Fruit fly (Drosophila melanogaster) whole organism, wandering third instar larva: Measurements from ENCODE around the gene CG17141.

Source experiments
- Abd-B ChIP-seq: fragments of >200 bp; optimal IDR thresholded peaks from 2 replicates; lab custom pipeline; 2017; ENCODE audit warnings: missing biosample characterization, missing genetic modification characterization
- CG9705 ChIP-seq: fragments of 200-800 bp; sonication (Bioruptor generic); optimal IDR thresholded peaks from 2 replicates; lab custom pipeline; 2018; ENCODE audit warnings: missing biosample characterization, mild to moderate bottlenecking, missing genetic modification characterization
- Dfd ChIP-seq: fragments of >200 bp; optimal IDR thresholded peaks from 2 replicates; lab custom pipeline; 2017; ENCODE audit warnings: missing biosample characterization, missing genetic modification characterization
- Dif ChIP-seq: fragments of 200-275, 200-300 bp; sonication (Bioruptor generic); optimal IDR thresholded peaks from 2 replicates; lab custom pipeline; 2018; ENCODE audit warnings: missing biosample characterization, missing genetic modification characterization; ENCODE audit not compliant: partially characterized antibody
- GATAd ChIP-seq: sonication (Bioruptor generic); optimal IDR thresholded peaks from 2 replicates; lab custom pipeline; 2016; ENCODE audit warnings: missing biosample characterization, missing genetic modification characterization
- HLH106 ChIP-seq: fragments of 200-800 bp; optimal IDR thresholded peaks from 3 replicates; lab custom pipeline; 2019; ENCODE audit warnings: missing biosample characterization, mild to moderate bottlenecking, missing genetic modification characterization, moderate library complexity
- Hnf4 ChIP-seq: fragments of 200-800 bp; sonication (Bioruptor generic); optimal IDR thresholded peaks from 2 replicates; lab custom pipeline; 2016; ENCODE audit warnings: missing biosample characterization, mild to moderate bottlenecking, missing genetic modification characterization
- Hr78 ChIP-seq: fragments of >200 bp; optimal IDR thresholded peaks from 2 replicates; lab custom pipeline; 2017; ENCODE audit warnings: missing biosample characterization, missing genetic modification characterization
- Hr83 ChIP-seq: fragments of 200-300 bp; sonication (Bioruptor generic); optimal IDR thresholded peaks from 2 replicates; lab custom pipeline; 2016; ENCODE audit warnings: missing biosample characterization, mild to moderate bottlenecking, missing genetic modification characterization, moderate library complexity; ENCODE audit not compliant: poor library complexity, severe bottlenecking
- N ChIP-seq: fragments of >200 bp; optimal IDR thresholded peaks from 2 replicates; lab custom pipeline; 2018; ENCODE audit warnings: missing biosample characterization, missing external identifiers, missing genetic modification characterization
- Rel ChIP-seq, 2 experiments: fragments of 200-800 bp; sonication (Bioruptor generic) in 1 of 2; optimal IDR thresholded peaks; 2 replicates in 1 of 2; 3 replicates in 1 of 2; lab custom pipeline; 2016 to 2019; ENCODE audit warnings: mild to moderate bottlenecking in 2 of 2, missing biosample characterization in 2 of 2, missing genetic modification characterization in 2 of 2, moderate library complexity in 1 of 2
- Sp1 ChIP-seq: fragments of 200-800 bp; sonication (Bioruptor generic); optimal IDR thresholded peaks from 3 replicates; lab custom pipeline; 2019; ENCODE audit warnings: missing biosample characterization, mild to moderate bottlenecking, missing genetic modification characterization, moderate library complexity
- Vsx2 ChIP-seq: fragments of 200-300, 225-300 bp; sonication (Bioruptor generic); optimal IDR thresholded peaks from 2 replicates; lab custom pipeline; 2018; ENCODE audit warnings: missing biosample characterization, missing genetic modification characterization; ENCODE audit not compliant: partially characterized antibody
- br ChIP-seq: fragments of 200-800 bp; sonication (Bioruptor generic); optimal IDR thresholded peaks from 2 replicates; lab custom pipeline; 2016; ENCODE audit warnings: missing biosample characterization, missing genetic modification characterization
- brk ChIP-seq: fragments of 200-800 bp; sonication (Bioruptor generic); optimal IDR thresholded peaks from 2 replicates; lab custom pipeline; 2016; ENCODE audit warnings: missing biosample characterization, mild to moderate bottlenecking, missing genetic modification characterization
- dl ChIP-seq, 2 experiments: fragments of 175-275, 200-275 bp in 1 of 2; fragments of 200-275 bp in 1 of 2; sonication (Bioruptor generic); optimal IDR thresholded peaks; lab custom pipeline; 2018; ENCODE audit warnings: mild to moderate bottlenecking in 2 of 2, missing biosample characterization in 2 of 2, missing genetic modification characterization in 2 of 2, moderate library complexity in 2 of 2; ENCODE audit not compliant: partially characterized antibody in 2 of 2, insufficient read depth in 1 of 2
- dmrt93B ChIP-seq: fragments of 200-800 bp; sonication (Bioruptor generic); optimal IDR thresholded peaks from 2 replicates; lab custom pipeline; 2018; ENCODE audit warnings: missing biosample characterization, mild to moderate bottlenecking, missing genetic modification characterization
- dsf ChIP-seq: sonication (Bioruptor generic); optimal IDR thresholded peaks from 2 replicates; lab custom pipeline; 2016; ENCODE audit warnings: missing biosample characterization, missing genetic modification characterization, borderline replicate concordance
- ey ChIP-seq: fragments of 200-800 bp; sonication (Bioruptor generic); optimal IDR thresholded peaks from 2 replicates; lab custom pipeline; 2016; ENCODE audit warnings: missing biosample characterization, missing genetic modification characterization
- foxo ChIP-seq, 2 experiments: fragments of 200-800 bp; sonication (Bioruptor generic); optimal IDR thresholded peaks; 2 replicates in 1 of 2; 3 replicates in 1 of 2; lab custom pipeline; 2016 to 2017; ENCODE audit warnings: missing biosample characterization in 2 of 2, missing genetic modification characterization in 2 of 2
- fru ChIP-seq: fragments of 200-800 bp; sonication (Bioruptor generic); optimal IDR thresholded peaks from 3 replicates; lab custom pipeline; 2016; ENCODE audit warnings: missing biosample characterization, mild to moderate bottlenecking, missing genetic modification characterization
- h ChIP-seq: fragments of 200-800 bp; sonication (Bioruptor generic); optimal IDR thresholded peaks from 3 replicates; lab custom pipeline; 2016; ENCODE audit warnings: missing biosample characterization, mild to moderate bottlenecking, missing genetic modification characterization
- jim ChIP-seq: fragments of 175-275, 200-325 bp; sonication (Bioruptor generic); optimal IDR thresholded peaks from 2 replicates; lab custom pipeline; 2016; ENCODE audit warnings: missing biosample characterization, mild to moderate bottlenecking, missing genetic modification characterization
- lola ChIP-seq: fragments of >200 bp; optimal IDR thresholded peaks from 2 replicates; lab custom pipeline; 2017; ENCODE audit warnings: missing biosample characterization, missing genetic modification characterization
- pan ChIP-seq: fragments of >200 bp; optimal IDR thresholded peaks from 2 replicates; lab custom pipeline; 2017
- psq ChIP-seq: fragments of 200-800 bp; sonication (Bioruptor generic); optimal IDR thresholded peaks from 3 replicates; lab custom pipeline; 2017; ENCODE audit warnings: missing biosample characterization, mild to moderate bottlenecking, missing genetic modification characterization, moderate library complexity
- rgr ChIP-seq: fragments of 200-800 bp; sonication (Bioruptor generic); optimal IDR thresholded peaks from 3 replicates; lab custom pipeline; 2016; ENCODE audit warnings: missing biosample characterization, mild to moderate bottlenecking, missing genetic modification characterization
- sage ChIP-seq: fragments of 200-800 bp; sonication (Bioruptor generic); optimal IDR thresholded peaks from 2 replicates; lab custom pipeline; 2016; ENCODE audit warnings: missing biosample characterization, mild to moderate bottlenecking, missing genetic modification characterization
- sv ChIP-seq: fragments of 200-800 bp; sonication (Bioruptor generic); optimal IDR thresholded peaks from 3 replicates; lab custom pipeline; 2016; ENCODE audit warnings: missing biosample characterization, missing genetic modification characterization
- tai ChIP-seq: sonication (Bioruptor generic); optimal IDR thresholded peaks from 2 replicates; lab custom pipeline; 2016; ENCODE audit warnings: missing biosample characterization, missing genetic modification characterization
- usp ChIP-seq: fragments of >200 bp; optimal IDR thresholded peaks from 2 replicates; lab custom pipeline; 2017; ENCODE audit warnings: missing biosample characterization, missing genetic modification characterization
- woc ChIP-seq: sonication (Bioruptor generic); optimal IDR thresholded peaks from 2 replicates; lab custom pipeline; 2016; ENCODE audit warnings: missing biosample characterization, mild to moderate bottlenecking, missing genetic modification characterization

Gene CG17141

DNA sequence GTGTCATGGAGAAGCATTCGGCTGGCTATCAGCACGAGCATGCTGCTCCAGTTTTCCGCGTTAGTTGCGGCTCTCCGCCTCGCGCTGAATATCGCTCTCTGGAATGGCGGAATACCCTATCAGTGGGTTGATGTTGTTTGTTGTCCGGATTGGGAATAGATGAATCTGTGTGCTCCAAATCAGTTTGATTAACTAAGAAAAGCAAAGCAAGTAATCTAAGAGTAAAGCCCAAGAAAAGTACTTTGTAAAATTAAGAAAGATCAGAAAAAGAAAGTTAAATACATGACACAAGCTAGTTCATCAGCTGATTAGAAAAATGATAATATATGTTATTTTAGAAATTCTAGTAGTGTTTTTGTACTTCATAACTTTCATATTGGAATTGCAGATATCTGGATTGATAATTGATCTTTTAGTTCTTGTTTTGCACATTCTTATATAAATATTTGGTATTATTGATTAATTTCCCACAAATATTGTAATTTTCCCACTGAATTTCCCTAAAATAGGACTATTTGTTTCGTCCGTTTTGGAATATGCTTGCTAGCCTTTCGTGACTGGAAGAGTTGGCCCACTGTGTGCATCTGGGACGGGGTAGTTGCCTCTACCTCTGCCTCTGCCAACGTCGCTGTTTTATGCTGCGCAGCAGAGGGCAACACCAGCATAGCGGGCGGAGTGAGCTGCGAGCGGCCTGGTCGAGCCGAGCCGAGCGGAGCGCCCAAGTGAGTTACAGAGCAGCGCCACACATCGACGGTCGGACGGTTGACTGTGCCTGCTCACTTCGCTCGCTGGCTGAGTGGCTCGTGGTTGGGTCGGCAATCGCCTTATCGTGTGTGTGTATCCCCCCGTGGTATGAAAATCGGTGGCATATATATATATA lies 6.7 kb upstream of the CG17141 start:
- TF ChIP-seq GATAd, result no peak
- TF ChIP-seq Dfd (GFP tag; lab: Kevin White, UChicago), result no peak
- no peak for TF ChIP-seq N
- TF ChIP-seq foxo (GFP tag; optimal IDR thresholded peaks at IDR 0.05; lab: Kevin White, UChicago), result peak in 1 of 2 experiments; percentile 33
- no peak for TF ChIP-seq brk (GFP tag; lab: Kevin White, UChicago)
- peak; percentile 6 for TF ChIP-seq fru (GFP tag; lab: Kevin White, UChicago)
- TF ChIP-seq Dif, result peak; percentile 62
- TF ChIP-seq jim (GFP tag; lab: Kevin White, UChicago), result no peak
- TF ChIP-seq Hr83 (GFP tag; lab: Kevin White, UChicago), result no peak
- peak; percentile 22 for TF ChIP-seq h (GFP tag; lab: Kevin White, UChicago)
- no peak for TF ChIP-seq Vsx2 (GFP tag; lab: Kevin White, UChicago)
- TF ChIP-seq dsf (GFP tag; lab: Kevin White, UChicago), result no peak
- no peak for TF ChIP-seq woc
- no peak for TF ChIP-seq tai (GFP tag; lab: Kevin White, UChicago)
- TF ChIP-seq ey (GFP tag; lab: Kevin White, UChicago), result peak; percentile 5
- TF ChIP-seq dl (GFP tag; optimal IDR thresholded peaks at IDR 0.05; lab: Kevin White, UChicago; ENCODE audit: insufficient read depth in 1 of 2, partially characterized antibody in 2 of 2), result peak in 1 of 2 experiments; percentile 53
- no peak for TF ChIP-seq dmrt93B (GFP tag; lab: Kevin White, UChicago)
- TF ChIP-seq sage (GFP tag; lab: Kevin White, UChicago), result no peak
- no peak for TF ChIP-seq Rel (GFP tag; optimal IDR thresholded peaks at IDR 0.05; lab: Kevin White, UChicago)
- TF ChIP-seq Rel (tag; optimal IDR thresholded peaks at IDR 0.05; lab: Kevin White, UChicago), result peak; percentile 83
- TF ChIP-seq sv (GFP tag; lab: Kevin White, UChicago), result peak; percentile 22
- peak; percentile 19 for TF ChIP-seq rgr (GFP tag; lab: Kevin White, UChicago)

DNA sequence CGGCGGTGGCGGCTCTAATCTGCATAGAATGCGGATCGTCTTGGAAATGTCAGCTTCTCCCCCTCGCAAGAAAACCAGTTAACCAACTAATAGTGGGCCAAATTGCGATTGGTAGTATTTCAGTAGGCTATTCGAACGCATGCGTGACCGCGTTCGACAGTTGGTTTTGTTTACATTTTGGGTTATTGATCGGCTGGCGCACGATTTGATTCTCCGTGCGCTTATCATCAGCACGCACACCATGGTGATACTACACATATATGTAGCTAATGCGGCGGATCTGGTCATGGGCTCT lies 6.1 kb upstream of the CG17141 start:
- TF ChIP-seq Rel (GFP tag; optimal IDR thresholded peaks at IDR 0.05; lab: Kevin White, UChicago) (no peak), Rel (tag; optimal IDR thresholded peaks at IDR 0.05; lab: Kevin White, UChicago) (peak; percentile 33), Hr83 (GFP tag; lab: Kevin White, UChicago) (peak; percentile 6), N (no peak)

dm6 chr3R:22752929-22753328 lies 5.5 kb upstream of the CG17141 start:
- TF ChIP-seq CG9705 (GFP tag; lab: Kevin White, UChicago) (no peak), sage (GFP tag; lab: Kevin White, UChicago) (no peak), foxo (GFP tag; optimal IDR thresholded peaks at IDR 0.05; lab: Kevin White, UChicago) (no peak), lola (GFP tag; lab: Kevin White, UChicago) (no peak), psq (GFP tag; lab: Kevin White, UChicago) (no peak), HLH106 (no peak)

- TF ChIP-seq pan (lab: Kevin White, UChicago), result no peak
- no peak for TF ChIP-seq foxo (GFP tag; optimal IDR thresholded peaks at IDR 0.05; lab: Kevin White, UChicago)
- TF ChIP-seq sage (GFP tag; lab: Kevin White, UChicago), result no peak
- no peak for TF ChIP-seq lola (GFP tag; lab: Kevin White, UChicago)
- no peak for TF ChIP-seq ey (GFP tag; lab: Kevin White, UChicago)
- TF ChIP-seq rgr (GFP tag; lab: Kevin White, UChicago), result no peak
- no peak for TF ChIP-seq HLH106
- TF ChIP-seq psq (GFP tag; lab: Kevin White, UChicago), result no peak
- TF ChIP-seq usp (GFP tag; lab: Kevin White, UChicago), result no peak
- no peak for TF ChIP-seq Hr78
- TF ChIP-seq brk (GFP tag; lab: Kevin White, UChicago), result no peak
- TF ChIP-seq Hr83 (GFP tag; lab: Kevin White, UChicago), result no peak
- no peak for TF ChIP-seq sv (GFP tag; lab: Kevin White, UChicago)
- TF ChIP-seq Vsx2 (GFP tag; lab: Kevin White, UChicago), result no peak
- TF ChIP-seq Abd-B (GFP tag; lab: Kevin White, UChicago), result no peak
- no peak for TF ChIP-seq Rel (GFP tag; optimal IDR thresholded peaks at IDR 0.05; lab: Kevin White, UChicago)
- TF ChIP-seq Rel (tag; optimal IDR thresholded peaks at IDR 0.05; lab: Kevin White, UChicago), result no peak
- TF ChIP-seq Hnf4 (GFP tag; lab: Kevin White, UChicago), result no peak
- no peak for TF ChIP-seq br (GFP tag; lab: Kevin White, UChicago)
- no peak for TF ChIP-seq Sp1 (GFP tag; lab: Kevin White, UChicago)
- no peak for TF ChIP-seq tai (GFP tag; lab: Kevin White, UChicago)
Measured at dm6 chr3R:22751698-22752097, 4.3 kb upstream of the CG17141 start.
